Fruit fly (Drosophila melanogaster) whole organism: ENCODE results near the gene CG17010.

Source experiments
- CG8478 ChIP-seq: fragments of >200 bp; optimal IDR thresholded peaks from 2 replicates; lab custom pipeline; 2018; ENCODE audit warnings: inconsistent platforms
- Dll ChIP-seq: fragments of >200 bp; optimal IDR thresholded peaks from 2 replicates; lab custom pipeline; 2017
- EcR ChIP-seq, 2 experiments: fragments of >200 bp; optimal IDR thresholded peaks; 2 replicates each; lab custom pipeline; 2017; ENCODE audit warnings: missing biosample characterization in 2 of 2, missing genetic modification characterization in 2 of 2, missing genetic modification reagents in 2 of 2
- pan ChIP-seq: fragments of >200 bp; optimal IDR thresholded peaks from 2 replicates; lab custom pipeline; 2017
- psq ChIP-seq: fragments of >200 bp; optimal IDR thresholded peaks from 2 replicates; lab custom pipeline; 2017
- usp ChIP-seq: fragments of >200 bp; optimal IDR thresholded peaks from 2 replicates; lab custom pipeline; 2017; ENCODE audit warnings: missing biosample characterization, missing genetic modification characterization, mixed read lengths

dm6 chr2L:12392406-12392805 is 36.2 kb downstream of the CG17010 start:
- TF ChIP-seq CG8478 = no peak
- TF ChIP-seq psq (lab: Kevin White, UChicago) = no peak
- TF ChIP-seq pan = no peak
- no peak for TF ChIP-seq usp (GFP tag; lab: Kevin White, UChicago)
- TF ChIP-seq Dll (lab: Kevin White, UChicago) = no peak
- no peak for TF ChIP-seq EcR (GFP tag; optimal IDR thresholded peaks at IDR 0.05; lab: Kevin White, UChicago)
